Worm (Caenorhabditis elegans) whole organism, midembryonic: Measurements from ENCODE around the gene rheb-1.

Experiments used
- T22C8.4 ChIP-seq: fragments of 200-800 bp; sonication (Bioruptor generic); IDR thresholded peaks from 2 replicates; pipeline ENCODE4 v1.3.6; 2022; ENCODE audit warnings: missing genetic modification characterization, missing compliant biosample characterization
- cog-1 ChIP-seq: sonication (generic microtip); optimal IDR thresholded peaks from 2 replicates; lab custom pipeline; 2016; ENCODE audit warnings: missing genetic modification characterization, missing compliant biosample characterization
- flt-1 ChIP-seq: fragments of 200-800 bp; sonication (Bioruptor generic); IDR thresholded peaks from 2 replicates; pipeline ENCODE4 v1.3.6; 2022; ENCODE audit warnings: missing genetic modification characterization, missing compliant biosample characterization
- klf-2 ChIP-seq: fragments of 200-800 bp; sonication (Bioruptor generic); conservative IDR thresholded peaks from 2 replicates; pipeline ENCODE4 v1.3.6; 2022; ENCODE audit warnings: missing genetic modification reagents, missing genetic modification characterization, missing compliant biosample characterization
- ref-1 ChIP-seq: fragments of 200-800 bp; sonication (Bioruptor generic); conservative IDR thresholded peaks from 2 replicates; pipeline ENCODE4 v1.3.6; 2022; ENCODE audit warnings: missing genetic modification reagents, missing genetic modification characterization, missing compliant biosample characterization
- tab-1 ChIP-seq: fragments of 200-800 bp; sonication (Bioruptor generic); IDR thresholded peaks from 2 replicates; pipeline ENCODE4 v1.3.6; 2022; ENCODE audit warnings: missing genetic modification characterization, missing compliant biosample characterization
- ztf-23 ChIP-seq: fragments of 200-800 bp; sonication (Bioruptor generic); IDR thresholded peaks from 2 replicates; pipeline ENCODE4 v1.3.6; 2022; ENCODE audit warnings: missing genetic modification reagents, missing genetic modification characterization, missing compliant biosample characterization
- ztf-29 ChIP-seq: fragments of 200-800 bp; sonication (Bioruptor generic); IDR thresholded peaks from 2 replicates; pipeline ENCODE4 v1.3.6; 2022; ENCODE audit warnings: missing genetic modification reagents, missing genetic modification characterization, missing compliant biosample characterization

DNA sequence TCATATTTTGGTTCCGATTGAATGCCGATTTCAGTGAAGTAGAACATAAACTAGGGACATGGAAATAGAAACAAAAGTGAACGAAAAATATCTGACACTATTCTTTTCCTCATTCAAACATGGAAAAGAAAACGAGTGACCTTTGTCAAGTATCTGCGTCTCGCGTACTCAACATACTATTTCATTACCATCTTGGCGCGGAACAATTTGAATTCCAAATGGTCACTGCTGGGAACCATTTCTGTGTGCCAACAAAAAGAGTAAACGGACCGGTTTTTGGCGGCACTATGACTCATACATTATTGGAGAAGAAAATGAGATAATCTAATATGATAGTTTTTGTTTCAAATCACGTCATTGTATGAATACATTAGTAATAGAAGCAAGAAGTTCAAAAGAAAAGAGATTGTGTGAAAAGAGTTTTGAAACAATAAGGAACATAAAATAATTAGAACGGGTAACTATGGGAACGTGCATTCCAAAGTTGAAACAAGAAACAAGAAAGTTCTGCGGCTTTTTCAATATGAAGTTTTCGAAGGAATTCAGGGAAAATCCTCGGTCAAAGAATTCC, 26.7 kb upstream of the rheb-1 start:
- TF ChIP-seq tab-1 (no peak), flt-1 (no peak), klf-2 (no peak), ref-1 (GFP tag; lab: Robert Waterston, UW) (no peak), T22C8.4 (GFP tag; lab: Robert Waterston, UW) (no peak), ztf-23 (GFP tag; lab: Robert Waterston, UW) (no peak), cog-1 (tag; lab: Kevin White, UChicago) (no peak), ztf-29 (GFP tag; lab: Robert Waterston, UW) (no peak)
